Worm (Caenorhabditis elegans) whole organism, midembryonic: ENCODE measurements around the gene chil-17.

Experiments
- flt-1 ChIP-seq: fragments of 200-800 bp; sonication (Bioruptor generic); IDR thresholded peaks from 2 replicates; pipeline ENCODE4 v1.3.6; 2022; ENCODE audit warnings: missing genetic modification characterization, missing compliant biosample characterization
- klf-2 ChIP-seq: fragments of 200-800 bp; sonication (Bioruptor generic); conservative IDR thresholded peaks from 2 replicates; pipeline ENCODE4 v1.3.6; 2022; ENCODE audit warnings: missing genetic modification reagents, missing genetic modification characterization, missing compliant biosample characterization
- ref-1 ChIP-seq: fragments of 200-800 bp; sonication (Bioruptor generic); conservative IDR thresholded peaks from 2 replicates; pipeline ENCODE4 v1.3.6; 2022; ENCODE audit warnings: missing genetic modification reagents, missing genetic modification characterization, missing compliant biosample characterization
- tab-1 ChIP-seq: fragments of 200-800 bp; sonication (Bioruptor generic); IDR thresholded peaks from 2 replicates; pipeline ENCODE4 v1.3.6; 2022; ENCODE audit warnings: missing genetic modification characterization, missing compliant biosample characterization
- ztf-23 ChIP-seq: fragments of 200-800 bp; sonication (Bioruptor generic); IDR thresholded peaks from 2 replicates; pipeline ENCODE4 v1.3.6; 2022; ENCODE audit warnings: missing genetic modification reagents, missing genetic modification characterization, missing compliant biosample characterization

DNA sequence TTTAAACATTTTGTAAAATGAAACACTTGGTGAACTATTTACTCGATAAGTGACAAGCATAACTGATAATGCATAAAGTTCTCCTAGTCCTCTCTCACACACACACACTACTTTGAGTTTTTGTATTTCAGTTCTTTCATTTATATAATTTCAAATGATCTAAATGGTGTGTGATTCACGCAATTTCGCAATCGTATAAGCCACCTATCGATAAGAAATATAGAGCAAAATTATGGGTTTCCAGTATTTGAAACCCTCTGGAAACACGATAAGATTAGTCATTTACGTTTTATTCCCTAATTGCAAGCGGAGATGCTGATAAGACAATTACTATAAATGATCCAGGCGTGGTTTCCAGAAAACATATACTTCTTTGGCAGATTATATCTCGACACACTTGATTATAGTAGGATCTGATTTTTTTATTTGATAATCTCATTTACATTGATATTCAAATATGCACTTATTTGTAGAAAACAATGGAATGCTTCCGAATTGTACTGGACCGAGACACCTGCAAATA, 27.8 kb downstream of the chil-17 start, which contains the start of gene arrd-3:
- TF ChIP-seq flt-1 (GFP tag; lab: Robert Waterston, UW) = no peak
- TF ChIP-seq klf-2 = no peak
- TF ChIP-seq ref-1 (GFP tag; lab: Robert Waterston, UW) = no peak
- no peak for TF ChIP-seq tab-1 (GFP tag; lab: Robert Waterston, UW)
- TF ChIP-seq ztf-23 (GFP tag; lab: Robert Waterston, UW) = no peak
